Worm (Caenorhabditis elegans): ENCODE measurements around the gene F17E9.18.
A peak's percentile ranks its signal among the peaks of the same experiment; 100 is the strongest.

The F17E9.18 gene

ce11 chrIV:8333988-8334863 lies 12.7 kb downstream of the F17E9.18 start, which contains the start of gene his-32:
Gene his-32, plus strand, starts transcription at chrIV:8334305.
- TF ChIP-seq fos-1 (tag; optimal IDR thresholded peaks at IDR 0.05) (peak; percentile 21), nhr-25 (tag; optimal IDR thresholded peaks at IDR 0.05) (peak; percentile 95), nhr-129 (tag; optimal IDR thresholded peaks at IDR 0.05) (peak; percentile 68), sma-3 (GFP tag; optimal IDR thresholded peaks at IDR 0.05) (peak; percentile 55), lsy-2 (tag; optimal IDR thresholded peaks at IDR 0.05) (no peak), lin-13 (GFP tag; optimal IDR thresholded peaks at IDR 0.05) (peak; percentile 67), nhr-77 (tag; optimal IDR thresholded peaks at IDR 0.05) (no peak), blmp-1 (tag; optimal IDR thresholded peaks at IDR 0.05; ENCODE audit: insufficient read depth) (no peak), sem-4 (tag; optimal IDR thresholded peaks at IDR 0.05) (peak; percentile 75), nhr-11 (tag; optimal IDR thresholded peaks at IDR 0.05) (no peak), nhr-6 (tag; optimal IDR thresholded peaks at IDR 0.05) (peak; percentile 80), nhr-21 (tag; optimal IDR thresholded peaks at IDR 0.05) (peak; percentile 37), ceh-16 (tag; optimal IDR thresholded peaks at IDR 0.05) (peak; percentile 97), C34F6.9 (tag; optimal IDR thresholded peaks at IDR 0.05) (peak; percentile 30), sma-9 (GFP tag; optimal IDR thresholded peaks at IDR 0.05) (peak; percentile 5), sma-9 (tag; optimal IDR thresholded peaks at IDR 0.05) (no peak), mab-5 (tag; optimal IDR thresholded peaks at IDR 0.05) (peak; percentile 66)

ce11 chrIV:8333954-8333987 lies 13.2 kb downstream of the F17E9.18 start, which contains the start of gene his-31:
Gene his-31, minus strand, starts transcription at chrIV:8333983.
- no peak for TF ChIP-seq lin-39 (tag; optimal IDR thresholded peaks at IDR 0.05)
- no peak for TF ChIP-seq nhr-21 (tag; optimal IDR thresholded peaks at IDR 0.05)
- no peak for TF ChIP-seq unc-39 (tag; optimal IDR thresholded peaks at IDR 0.05)
- no peak for TF ChIP-seq Y55F3AM.14 (GFP tag; optimal IDR thresholded peaks at IDR 0.05)
- TF ChIP-seq blmp-1 (tag; optimal IDR thresholded peaks at IDR 0.05; ENCODE audit: insufficient read depth), result no peak
- no peak for TF ChIP-seq sma-9 (GFP tag; optimal IDR thresholded peaks at IDR 0.05)
- TF ChIP-seq sma-9 (tag; optimal IDR thresholded peaks at IDR 0.05), result no peak
- no peak for TF ChIP-seq nhr-12 (tag; optimal IDR thresholded peaks at IDR 0.05)
- TF ChIP-seq lin-11 (tag; optimal IDR thresholded peaks at IDR 0.05), result no peak
- no peak for TF ChIP-seq lin-13 (GFP tag; optimal IDR thresholded peaks at IDR 0.05)
- no peak for TF ChIP-seq ZK546.5 (tag; optimal IDR thresholded peaks at IDR 0.05)

ce11 chrIV:8333554-8333953 lies 13.4 kb downstream of the F17E9.18 start:
- TF ChIP-seq mdl-1 (tag; optimal IDR thresholded peaks at IDR 0.05) (no peak), elt-1 (tag; optimal IDR thresholded peaks at IDR 0.05) (no peak), dmd-4 (tag; optimal IDR thresholded peaks at IDR 0.05) (no peak), alr-1 (tag; optimal IDR thresholded peaks at IDR 0.05) (no peak), fos-1 (tag; optimal IDR thresholded peaks at IDR 0.05) (no peak), ztf-11 (tag; optimal IDR thresholded peaks at IDR 0.05) (no peak), ama-1 (optimal IDR thresholded peaks at IDR 0.05) (no peak), zag-1 (tag; optimal IDR thresholded peaks at IDR 0.05) (no peak), nhr-12 (tag; optimal IDR thresholded peaks at IDR 0.05) (no peak), nhr-21 (tag; optimal IDR thresholded peaks at IDR 0.05) (no peak), crh-2 (tag; optimal IDR thresholded peaks at IDR 0.05) (no peak), lin-39 (tag; optimal IDR thresholded peaks at IDR 0.05) (no peak), nhr-77 (tag; optimal IDR thresholded peaks at IDR 0.05) (no peak), F13H6.1 (tag; optimal IDR thresholded peaks at IDR 0.05) (no peak), ceh-82 (tag; optimal IDR thresholded peaks at IDR 0.05) (no peak), nhr-10 (tag; optimal IDR thresholded peaks at IDR 0.05) (no peak), nhr-11 (tag; optimal IDR thresholded peaks at IDR 0.05) (no peak), ZK546.5 (tag; optimal IDR thresholded peaks at IDR 0.05) (no peak), mbf-1 (tag; optimal IDR thresholded peaks at IDR 0.05) (no peak), Y55F3AM.14 (GFP tag; optimal IDR thresholded peaks at IDR 0.05) (no peak)

ce11 chrIV:8333034-8333433 lies 13.9 kb downstream of the F17E9.18 start:
- no peak for TF ChIP-seq mbf-1 (tag; optimal IDR thresholded peaks at IDR 0.05)
- TF ChIP-seq nhr-77 (tag; optimal IDR thresholded peaks at IDR 0.05), result no peak
- no peak for TF ChIP-seq peb-1 (tag; optimal IDR thresholded peaks at IDR 0.05)
- no peak for TF ChIP-seq dmd-4 (tag; optimal IDR thresholded peaks at IDR 0.05)
- TF ChIP-seq ztf-4 (tag; optimal IDR thresholded peaks at IDR 0.05), result no peak
- no peak for TF ChIP-seq gmeb-1 (tag; optimal IDR thresholded peaks at IDR 0.05)
- no peak for TF ChIP-seq F13H6.1 (tag; optimal IDR thresholded peaks at IDR 0.05)
- TF ChIP-seq skn-1 (tag; optimal IDR thresholded peaks at IDR 0.05), result no peak
- no peak for TF ChIP-seq ama-1 (optimal IDR thresholded peaks at IDR 0.05)
- no peak for TF ChIP-seq egl-27 (tag; optimal IDR thresholded peaks at IDR 0.05)
- no peak for TF ChIP-seq aly-2 (tag; optimal IDR thresholded peaks at IDR 0.05)
- TF ChIP-seq nhr-21 (tag; optimal IDR thresholded peaks at IDR 0.05), result no peak
- no peak for TF ChIP-seq lin-39 (tag; optimal IDR thresholded peaks at IDR 0.05)
- no peak for TF ChIP-seq mab-5 (tag; optimal IDR thresholded peaks at IDR 0.05)
- TF ChIP-seq ceh-82 (tag; optimal IDR thresholded peaks at IDR 0.05), result no peak
- TF ChIP-seq nhr-237 (tag; optimal IDR thresholded peaks at IDR 0.05), result no peak
- TF ChIP-seq lsy-2 (tag; optimal IDR thresholded peaks at IDR 0.05), result no peak
- no peak for TF ChIP-seq sma-3 (GFP tag; optimal IDR thresholded peaks at IDR 0.05)
- no peak for TF ChIP-seq lin-13 (GFP tag; optimal IDR thresholded peaks at IDR 0.05)

All from whole organism, L2 larva.